Worm (Caenorhabditis elegans) whole organism, L4 larva: ENCODE data around the gene H10E21.1.

Source experiments
- Y75B8A.6 ChIP-seq: fragments of 200-800 bp; sonication (Bioruptor generic); IDR thresholded peaks from 2 replicates; pipeline ENCODE4 v1.3.6; 2022; ENCODE audit warnings: missing genetic modification reagents, missing genetic modification characterization, missing compliant biosample characterization
- gei-8 ChIP-seq: fragments of 200-800 bp; sonication (Bioruptor generic); optimal IDR thresholded peaks from 2 replicates; lab custom pipeline; 2018; ENCODE audit warnings: mild to moderate bottlenecking, missing genetic modification characterization, missing compliant biosample characterization
- nhr-77 ChIP-seq: fragments of 150-350 bp; optimal IDR thresholded peaks from 2 replicates; lab custom pipeline; 2014; ENCODE audit warnings: missing biosample characterization, missing genetic modification characterization
- skn-1 ChIP-seq: fragments of 150-350 bp; optimal IDR thresholded peaks from 2 replicates; lab custom pipeline; 2014; ENCODE audit warnings: missing biosample characterization, missing genetic modification characterization
- tra-1 ChIP-seq: fragments of 200-800 bp; sonication (Bioruptor generic); IDR thresholded peaks from 2 replicates; pipeline ENCODE4 v1.3.6; 2022; ENCODE audit warnings: missing genetic modification reagents, missing genetic modification characterization, missing compliant biosample characterization

DNA sequence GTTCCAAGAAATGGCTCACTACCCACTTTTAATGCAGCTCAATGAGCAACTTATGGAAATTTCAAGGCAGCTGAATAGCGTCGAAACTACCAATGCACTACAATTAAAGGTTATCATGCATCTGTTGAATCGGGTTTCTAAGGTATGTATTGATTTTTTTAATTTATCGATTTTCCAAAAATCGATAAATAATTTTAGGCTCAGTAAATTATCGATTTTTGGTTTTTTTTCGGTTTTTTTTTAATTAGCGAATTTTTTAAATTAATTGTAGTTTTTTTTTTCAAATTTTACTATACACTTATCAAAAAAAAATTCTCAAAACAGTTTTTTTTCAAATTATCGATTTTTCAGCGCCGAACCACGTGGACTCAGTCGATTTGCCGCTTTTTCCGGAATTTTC is 1.2 kb downstream of the H10E21.1 start:
- no peak for TF ChIP-seq Y75B8A.6 (GFP tag; lab: Robert Waterston, UW)
- no peak for TF ChIP-seq nhr-77 (tag; lab: Kevin White, UChicago)
- no peak for TF ChIP-seq skn-1 (tag; lab: Kevin White, UChicago)
- TF ChIP-seq tra-1 (GFP tag; lab: Robert Waterston, UW), result no peak
- no peak for TF ChIP-seq gei-8 (GFP tag; lab: Kevin White, UChicago)
